Fruit fly (Drosophila melanogaster) S2 (cell line): ENCODE results near the gene dgt2.

Experiments used
- CG8478 ChIP-seq: fragments of >200 bp; optimal IDR thresholded peaks from 2 replicates; lab custom pipeline; 2018
- CTCF ChIP-seq, 2 experiments: fragments of >200 bp; optimal IDR thresholded peaks; 2 replicates each; lab custom pipeline; 2018

- TF ChIP-seq CG8478: no peak
- TF ChIP-seq CTCF (optimal IDR thresholded peaks at IDR 0.05; lab: Kevin White, UChicago): no peak
Measured at dm6 chr2L:12007853-12008252, 18.1 kb downstream of the dgt2 start, which contains the start of gene Rh5.
